Worm (Caenorhabditis elegans) whole organism, mixed stage, embryonic: Measurements from ENCODE around the gene F53H4.6.

Experiments
- ceh-39 ChIP-seq: fragments of 150-350 bp; optimal IDR thresholded peaks from 2 replicates; lab custom pipeline; 2014; ENCODE audit warnings: missing biosample characterization, missing genetic modification characterization
- ces-1 ChIP-seq: fragments of 150-350 bp; optimal IDR thresholded peaks from 2 replicates; lab custom pipeline; 2014; ENCODE audit warnings: missing biosample characterization, missing genetic modification reagents, missing genetic modification characterization
- cnd-1 ChIP-seq: fragments of 200-800 bp; sonication (Bioruptor generic); optimal IDR thresholded peaks from 2 replicates; lab custom pipeline; 2018; ENCODE audit warnings: mild to moderate bottlenecking, missing genetic modification characterization, missing compliant biosample characterization
- lin-13 ChIP-seq: fragments of 150-350 bp; optimal IDR thresholded peaks from 2 replicates; lab custom pipeline; 2014; ENCODE audit warnings: missing biosample characterization, missing genetic modification characterization
- lsy-2 ChIP-seq: fragments of 150-350 bp; optimal IDR thresholded peaks from 2 replicates; lab custom pipeline; 2014; ENCODE audit warnings: missing biosample characterization, missing genetic modification characterization
- mep-1 ChIP-seq: fragments of 150-350 bp; optimal IDR thresholded peaks from 2 replicates; lab custom pipeline; 2017; ENCODE audit warnings: missing biosample characterization, missing genetic modification reagents, missing genetic modification characterization, inconsistent platforms
- nhr-12 ChIP-seq: fragments of 150-350 bp; optimal IDR thresholded peaks from 2 replicates; lab custom pipeline; 2014; ENCODE audit warnings: missing biosample characterization, missing genetic modification characterization
- nhr-237 ChIP-seq: fragments of 150-350 bp; optimal IDR thresholded peaks from 2 replicates; lab custom pipeline; 2014; ENCODE audit warnings: missing biosample characterization, missing genetic modification characterization
- nhr-28 ChIP-seq: fragments of 150-350 bp; optimal IDR thresholded peaks from 2 replicates; lab custom pipeline; 2014; ENCODE audit warnings: missing biosample characterization, missing genetic modification characterization
- nhr-76 ChIP-seq: sonication (generic microtip); optimal IDR thresholded peaks from 2 replicates; lab custom pipeline; 2017; ENCODE audit warnings: missing biosample characterization, missing genetic modification characterization
- pha-4 ChIP-seq: fragments of 150-350 bp; optimal IDR thresholded peaks from 2 replicates; lab custom pipeline; 2018; ENCODE audit warnings: missing biosample characterization, missing genetic modification reagents, missing genetic modification characterization
- snpc-4 ChIP-seq: fragments of 150-350 bp; optimal IDR thresholded peaks from 2 replicates; lab custom pipeline; 2014; ENCODE audit warnings: missing biosample characterization, missing genetic modification characterization
- ztf-11 ChIP-seq: fragments of 150-350 bp; optimal IDR thresholded peaks from 2 replicates; lab custom pipeline; 2014; ENCODE audit warnings: missing biosample characterization, missing genetic modification characterization

ce11 chrX:15865868-15866555 lies 5.6 kb upstream of the F53H4.6 start, which contains the start of the genes csb-1 and F53H4.4:
- TF ChIP-seq nhr-28, result no peak
- no peak for TF ChIP-seq ztf-11 (tag; lab: Kevin White, UChicago)
- no peak for TF ChIP-seq nhr-76 (tag; lab: Kevin White, UChicago)
- no peak for TF ChIP-seq nhr-12 (tag; lab: Kevin White, UChicago)
- no peak for TF ChIP-seq ceh-39 (tag; lab: Kevin White, UChicago)
- TF ChIP-seq nhr-237 (tag; lab: Kevin White, UChicago), result no peak
- TF ChIP-seq mep-1, result peak; percentile 84
- peak; percentile 37 for TF ChIP-seq lin-13 (tag; lab: Kevin White, UChicago)
- TF ChIP-seq snpc-4 (tag; lab: Kevin White, UChicago), result no peak
- no peak for TF ChIP-seq pha-4 (tag; lab: Kevin White, UChicago)
- no peak for TF ChIP-seq cnd-1 (tag; lab: Kevin White, UChicago)
- TF ChIP-seq ces-1 (GFP tag; lab: Kevin White, UChicago), result no peak
- peak; percentile 16 for TF ChIP-seq lsy-2 (tag; lab: Kevin White, UChicago)
